Worm (Caenorhabditis elegans) whole organism, late embryonic: ENCODE data around the gene gldi-1.

Source experiments
- K09A11.1 ChIP-seq: sonication (generic microtip); optimal IDR thresholded peaks from 2 replicates; lab custom pipeline; 2017; ENCODE audit warnings: antibody characterized with exemption, mild to moderate bottlenecking, missing genetic modification characterization, missing compliant biosample characterization; ENCODE audit not compliant: insufficient read depth
- sox-2 ChIP-seq: fragments of 200-800 bp; sonication (Bioruptor generic); IDR thresholded peaks from 2 replicates; pipeline ENCODE4 v1.3.6; 2022; ENCODE audit warnings: missing genetic modification reagents, missing genetic modification characterization, missing compliant biosample characterization
- tbx-2 ChIP-seq: sonication (generic microtip); optimal IDR thresholded peaks from 2 replicates; lab custom pipeline; 2016; ENCODE audit warnings: missing genetic modification characterization, missing compliant biosample characterization

DNA sequence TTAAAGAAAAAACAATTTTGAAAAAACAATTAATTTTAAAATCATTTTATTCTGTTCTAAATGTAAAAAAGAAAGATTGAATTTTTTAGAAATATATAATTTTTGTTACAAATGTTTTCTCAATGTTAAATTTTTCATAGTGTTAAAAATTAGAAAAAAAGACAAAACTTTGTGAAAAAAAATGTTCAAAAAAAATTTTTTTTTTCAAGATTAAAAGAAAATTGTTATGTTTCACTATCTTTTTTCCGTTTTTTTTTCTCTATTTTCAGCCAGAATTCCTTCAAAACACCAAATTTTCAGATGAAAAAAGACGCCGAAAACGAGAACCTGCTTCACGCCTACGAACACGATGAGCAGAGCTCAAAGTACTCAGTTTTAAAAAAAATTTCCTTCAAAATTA, 10.9 kb upstream of the gldi-1 start, which contains the start of gene sms-5:
- TF ChIP-seq sox-2 (GFP tag; lab: Robert Waterston, UW), result no peak
- no peak for TF ChIP-seq K09A11.1 (tag; lab: Kevin White, UChicago)
- TF ChIP-seq tbx-2 (tag; lab: Kevin White, UChicago), result no peak
